Worm (Caenorhabditis elegans): ENCODE measurements around the gene F41E6.5.

The F41E6.5 gene

ce11 chrV:8592691-8593307 is 10.5 kb upstream of the F41E6.5 start:
- TF ChIP-seq unc-42 (tag; optimal IDR thresholded peaks at IDR 0.05) (peak; percentile 67), ref-2 (tag; optimal IDR thresholded peaks at IDR 0.05) (no peak), unc-55 (GFP tag; optimal IDR thresholded peaks at IDR 0.05) (peak; percentile 20), fkh-10 (GFP tag; optimal IDR thresholded peaks at IDR 0.05) (no peak)

ce11 chrV:8594105-8594964 is 8.9 kb upstream of the F41E6.5 start, which contains the start of gene tag-196:
TSS of gene tag-196 (plus strand) at chrV:8594914.
- peak; percentile 29 for TF ChIP-seq hlh-30 (tag; optimal IDR thresholded peaks at IDR 0.05; ENCODE audit: insufficient read depth)
- TF ChIP-seq tbx-2 (tag; optimal IDR thresholded peaks at IDR 0.05), result peak; percentile 37
- 0 out of 2 replicates have a peak, but pooled peaks have one; percentile 47 for TF ChIP-seq ceh-45 (GFP tag; IDR thresholded peaks at IDR 0.05)
- peak; percentile 95 for TF ChIP-seq unc-42 (tag; optimal IDR thresholded peaks at IDR 0.05)
- TF ChIP-seq unc-3 (GFP tag; conservative IDR thresholded peaks at IDR 0.05), result no peak
- no peak for TF ChIP-seq unc-3 (tag; optimal IDR thresholded peaks at IDR 0.05)

ce11 chrV:8599192-8599591 is 4.1 kb upstream of the F41E6.5 start, which contains the start of gene F41E6.7:
TSS of gene F41E6.7 (minus strand) at chrV:8599292.
- TF ChIP-seq pat-9 (tag; optimal IDR thresholded peaks at IDR 0.05), result no peak
- TF ChIP-seq ref-2 (tag; optimal IDR thresholded peaks at IDR 0.05), result no peak
- TF ChIP-seq tbx-7 (tag; optimal IDR thresholded peaks at IDR 0.05), result no peak
- no peak for TF ChIP-seq unc-55 (GFP tag; optimal IDR thresholded peaks at IDR 0.05)
- TF ChIP-seq ceh-31 (tag; optimal IDR thresholded peaks at IDR 0.05), result no peak
- no peak for TF ChIP-seq fax-1 (tag; optimal IDR thresholded peaks at IDR 0.05)
- no peak for TF ChIP-seq nfya-1 (tag; optimal IDR thresholded peaks at IDR 0.05)
- no peak for TF ChIP-seq madf-2 (tag; optimal IDR thresholded peaks at IDR 0.05)

- TF ChIP-seq Y22D7AL.16 (tag; optimal IDR thresholded peaks at IDR 0.05), result no peak
- no peak for TF ChIP-seq pha-4 (tag; optimal IDR thresholded peaks at IDR 0.05)
- TF ChIP-seq che-1 (tag; optimal IDR thresholded peaks at IDR 0.05), result no peak
- TF ChIP-seq hlh-15 (tag; optimal IDR thresholded peaks at IDR 0.05), result no peak
- no peak for TF ChIP-seq fkh-10 (GFP tag; optimal IDR thresholded peaks at IDR 0.05)
- TF ChIP-seq hlh-8 (tag; optimal IDR thresholded peaks at IDR 0.05), result peak; percentile 15
- no peak for TF ChIP-seq unc-86 (tag; optimal IDR thresholded peaks at IDR 0.05)
These were observed 3.3 kb upstream of the F41E6.5 start for ce11 chrV:8599957-8600356.

- TF ChIP-seq nhr-11 (tag; optimal IDR thresholded peaks at IDR 0.05) (no peak), ama-1 (optimal IDR thresholded peaks at IDR 0.05) (no peak), C08G9.2 (tag; optimal IDR thresholded peaks at IDR 0.05) (no peak)
These were observed 1.9 kb upstream of the F41E6.5 start, which contains the start of gene F41E6.8 for ce11 chrV:8601420-8601819. TSS of gene F41E6.8 (minus strand) at chrV:8601520.

- TF ChIP-seq ceh-14 (tag; optimal IDR thresholded peaks at IDR 0.05), result no peak
- no peak for TF ChIP-seq gmeb-2 (tag; optimal IDR thresholded peaks at IDR 0.05)
These were observed 642 bp upstream of the F41E6.5 start, which contains the start of gene F41E6.15 for ce11 chrV:8602638-8603037. TSS of gene F41E6.15 (minus strand) at chrV:8602738.

ce11 chrV:8606099-8606696 is 2.9 kb downstream of the F41E6.5 start, which contains the start of gene vps-60:
TSS of gene vps-60 (minus strand) at chrV:8606128.
- no peak for TF ChIP-seq tbx-7 (tag; optimal IDR thresholded peaks at IDR 0.05)
- no peak for TF ChIP-seq F13H6.1 (tag; optimal IDR thresholded peaks at IDR 0.05)
- no peak for TF ChIP-seq fkh-6 (tag; optimal IDR thresholded peaks at IDR 0.05)
- TF ChIP-seq ttx-3 (tag; optimal IDR thresholded peaks at IDR 0.05), result no peak
- TF ChIP-seq C38D4.7 (GFP tag; optimal IDR thresholded peaks at IDR 0.05), result no peak
- no peak for TF ChIP-seq hlh-13 (GFP tag; optimal IDR thresholded peaks at IDR 0.05)
- no peak for TF ChIP-seq pag-3 (tag; optimal IDR thresholded peaks at IDR 0.05; ENCODE audit: borderline replicate concordance)
- no peak for TF ChIP-seq ceh-9 (tag; optimal IDR thresholded peaks at IDR 0.05)
- TF ChIP-seq elt-2 (tag; optimal IDR thresholded peaks at IDR 0.05), result peak; percentile 80
- no peak for TF ChIP-seq mec-3 (tag; optimal IDR thresholded peaks at IDR 0.05; ENCODE audit: borderline replicate concordance)
- no peak for TF ChIP-seq eyg-1 (tag; optimal IDR thresholded peaks at IDR 0.05)
- no peak for TF ChIP-seq sox-4 (tag; optimal IDR thresholded peaks at IDR 0.05)
- peak; percentile 88 for TF ChIP-seq unc-42 (tag; optimal IDR thresholded peaks at IDR 0.05)
- TF ChIP-seq hlh-15 (tag; optimal IDR thresholded peaks at IDR 0.05), result no peak
- TF ChIP-seq ceh-34 (tag; optimal IDR thresholded peaks at IDR 0.05), result peak; percentile 69
- TF ChIP-seq fkh-10 (GFP tag; optimal IDR thresholded peaks at IDR 0.05), result no peak

Measured in whole organism, late embryonic.